Fruit fly (Drosophila melanogaster) whole organism, embryonic: ENCODE measurements around the gene tj.

Experiments
- CG12236 ChIP-seq: fragments of 200-800 bp; sonication (Bioruptor generic); optimal IDR thresholded peaks from 2 replicates; lab custom pipeline; 2016; ENCODE audit warnings: missing biosample characterization, missing genetic modification characterization
- CG13775 ChIP-seq: fragments of 200-800 bp; sonication (Bioruptor generic); optimal IDR thresholded peaks from 3 replicates; lab custom pipeline; 2017; ENCODE audit warnings: missing biosample characterization, mild to moderate bottlenecking, missing genetic modification characterization
- CG16863 ChIP-seq: fragments of 200-800 bp; sonication (Bioruptor generic); optimal IDR thresholded peaks from 3 replicates; lab custom pipeline; 2016; ENCODE audit warnings: missing biosample characterization, missing genetic modification characterization
- CG2202 ChIP-seq: fragments of 200-800 bp; sonication (Bioruptor generic); optimal IDR thresholded peaks from 2 replicates; lab custom pipeline; 2018; ENCODE audit warnings: missing biosample characterization, mild to moderate bottlenecking, missing genetic modification characterization
- Hr78 ChIP-seq, 2 experiments: fragments of 200-800 bp in 1 of 2; fragments of >200 bp in 1 of 2; sonication (Bioruptor generic) in 1 of 2; optimal IDR thresholded peaks; 2 replicates each; lab custom pipeline; 2017 to 2019; ENCODE audit warnings: missing biosample characterization in 2 of 2, missing genetic modification characterization in 2 of 2, mild to moderate bottlenecking in 1 of 2, moderate library complexity in 1 of 2
- Lhr ChIP-seq: fragments of 200-800 bp; sonication (Bioruptor generic); optimal IDR thresholded peaks from 3 replicates; lab custom pipeline; 2017; ENCODE audit warnings: mild to moderate bottlenecking, missing biosample characterization, missing genetic modification reagents, missing genetic modification characterization
- ewg ChIP-seq: fragments of 200-800 bp; sonication (Bioruptor generic); optimal IDR thresholded peaks from 3 replicates; lab custom pipeline; 2017; ENCODE audit warnings: mild to moderate bottlenecking, missing biosample characterization, missing genetic modification reagents, missing genetic modification characterization
- nerfin-1 ChIP-seq: fragments of 200-800 bp; sonication (Bioruptor generic); optimal IDR thresholded peaks from 3 replicates; lab custom pipeline; 2019; ENCODE audit warnings: missing biosample characterization, mild to moderate bottlenecking, missing genetic modification characterization, moderate library complexity
- pan ChIP-seq, 4 experiments: fragments of >200 bp in 3 of 4; fragments of 200-800 bp in 1 of 4; sonication (Bioruptor generic) in 1 of 4; optimal IDR thresholded peaks in 3 of 4; IDR thresholded peaks in 1 of 4; 2 replicates each; pipeline versions ENCODE4 v1.3.6 to Lab custom; 2017 to 2022; ENCODE audit warnings: missing biosample characterization in 2 of 4, missing genetic modification characterization in 2 of 4, mixed read lengths in 1 of 4
- slou ChIP-seq: fragments of 200-800 bp; sonication (Bioruptor generic); optimal IDR thresholded peaks from 3 replicates; lab custom pipeline; 2016; ENCODE audit warnings: missing biosample characterization, missing genetic modification characterization
- unpg ChIP-seq: fragments of 200-800 bp; sonication (Bioruptor generic); optimal IDR thresholded peaks from 3 replicates; lab custom pipeline; 2018; ENCODE audit warnings: missing biosample characterization, mild to moderate bottlenecking, missing genetic modification characterization, moderate library complexity

DNA sequence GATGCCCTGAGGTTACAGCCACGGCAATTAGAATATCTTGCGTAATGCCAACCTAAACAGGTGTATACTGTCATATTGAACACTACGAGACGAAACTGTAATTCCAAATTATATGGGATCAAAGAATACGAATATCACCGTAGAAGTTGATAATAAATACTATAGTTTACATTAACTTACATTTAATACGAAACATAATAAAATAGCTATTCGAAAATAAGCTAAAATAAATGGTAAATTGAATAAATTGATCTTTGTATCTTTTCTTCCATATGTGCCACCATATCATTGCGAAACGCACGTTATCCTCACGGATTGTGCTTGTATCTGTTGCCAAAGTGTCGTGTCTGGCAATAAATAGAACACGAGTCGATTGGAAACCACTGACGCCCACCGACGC lies 48.2 kb upstream of the tj start:
- TF ChIP-seq CG12236 (GFP tag; lab: Kevin White, UChicago) (no peak), Lhr (GFP tag; lab: Kevin White, UChicago) (no peak), CG16863 (GFP tag; lab: Kevin White, UChicago) (no peak), Hr78 (GFP tag; optimal IDR thresholded peaks at IDR 0.05; lab: Kevin White, UChicago) (no peak), pan (optimal IDR thresholded peaks at IDR 0.05; lab: Kevin White, UChicago) (no peak), pan (GFP tag; optimal IDR thresholded peaks at IDR 0.05 in 1 of 2, IDR thresholded peaks at IDR 0.05 in 1 of 2) (no peak), CG2202 (no peak), nerfin-1 (no peak), unpg (GFP tag; lab: Kevin White, UChicago) (no peak), slou (GFP tag; lab: Kevin White, UChicago) (no peak), CG13775 (GFP tag; lab: Kevin White, UChicago) (no peak), ewg (GFP tag; lab: Kevin White, UChicago) (no peak)
